Worm (Caenorhabditis elegans): ENCODE data around the gene K04A8.19.

Gene K04A8.19

DNA sequence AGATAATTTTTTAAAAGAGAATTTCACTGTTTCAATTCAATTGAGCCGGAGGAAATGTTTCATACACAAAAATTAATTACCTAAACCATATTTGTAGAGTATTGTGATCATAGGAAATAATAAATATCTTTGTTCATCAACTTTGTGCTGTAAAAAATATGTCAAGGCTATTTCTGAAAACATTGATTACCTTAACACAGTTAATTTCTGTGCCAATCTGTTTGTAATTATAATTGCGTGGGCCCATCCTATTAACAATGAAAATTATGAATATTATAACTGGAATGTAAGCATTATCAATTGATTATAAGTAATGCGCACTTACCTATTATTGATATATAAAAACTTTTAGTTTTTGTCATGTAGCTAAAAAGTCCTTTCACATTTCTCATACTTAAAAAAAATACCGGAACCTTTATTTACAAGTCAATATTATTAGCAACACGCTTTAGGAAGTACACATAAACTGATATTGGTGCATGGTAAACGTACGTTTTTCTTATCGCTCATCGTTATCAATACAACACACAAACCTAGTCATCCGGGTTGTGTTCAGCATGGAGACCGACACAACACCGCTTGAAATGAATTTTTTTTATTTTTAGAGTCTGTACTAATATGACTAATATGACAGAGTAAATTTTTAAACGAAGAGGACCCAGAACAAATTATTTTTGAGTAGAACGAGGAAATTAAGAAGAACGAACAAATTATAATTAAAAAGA lies 21.4 kb upstream of the K04A8.19 start, which contains the start of gene fut-2:
Gene fut-2 (minus strand): TSS at position 485 of the 725 bp plus-strand sequence.
- TF ChIP-seq crh-2 (tag; optimal IDR thresholded peaks at IDR 0.05) (peak; percentile 3), Y55F3AM.14 (GFP tag; optimal IDR thresholded peaks at IDR 0.05) (no peak), fos-1 (tag; optimal IDR thresholded peaks at IDR 0.05) (peak; percentile 98)

DNA sequence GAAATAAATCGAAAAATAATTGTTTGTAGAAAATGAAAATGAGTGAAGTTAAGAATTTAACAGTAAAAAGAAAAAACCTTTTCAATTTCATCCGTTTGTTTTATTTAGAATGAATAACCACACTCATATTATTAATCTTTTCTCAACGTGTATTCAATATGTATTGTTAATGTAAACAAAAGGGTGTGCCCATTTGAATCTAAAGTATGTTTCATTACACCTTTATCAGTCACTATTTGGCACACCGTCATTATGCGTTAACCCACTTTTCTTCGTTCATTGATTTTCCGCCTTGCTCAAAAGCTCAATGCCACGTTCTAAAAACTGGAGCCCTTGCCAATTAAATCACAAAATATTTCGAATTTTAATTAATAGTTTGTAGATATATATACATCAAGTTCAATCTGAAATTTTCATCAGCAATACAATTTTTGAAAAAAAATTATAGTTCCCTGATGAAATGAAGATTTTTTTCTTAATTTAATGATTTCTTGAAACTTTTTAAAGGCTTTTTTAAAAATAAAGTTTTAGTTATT lies 11.7 kb upstream of the K04A8.19 start, which contains the start of gene K04A8.1:
Gene K04A8.1 (plus strand): TSS at position 486 of the 536 bp plus-strand sequence.
- no peak for TF ChIP-seq nhr-77 (tag; optimal IDR thresholded peaks at IDR 0.05)
- no peak for TF ChIP-seq sma-9 (GFP tag; optimal IDR thresholded peaks at IDR 0.05)
- TF ChIP-seq sma-9 (tag; optimal IDR thresholded peaks at IDR 0.05) = no peak
- TF ChIP-seq crh-2 (tag; optimal IDR thresholded peaks at IDR 0.05) = peak; percentile 15
- no peak for TF ChIP-seq nhr-6 (tag; optimal IDR thresholded peaks at IDR 0.05)
- no peak for TF ChIP-seq ama-1 (optimal IDR thresholded peaks at IDR 0.05)
- TF ChIP-seq lin-13 (GFP tag; optimal IDR thresholded peaks at IDR 0.05) = no peak
- TF ChIP-seq fos-1 (tag; optimal IDR thresholded peaks at IDR 0.05) = peak; percentile 59
- no peak for TF ChIP-seq lin-39 (tag; optimal IDR thresholded peaks at IDR 0.05)

DNA sequence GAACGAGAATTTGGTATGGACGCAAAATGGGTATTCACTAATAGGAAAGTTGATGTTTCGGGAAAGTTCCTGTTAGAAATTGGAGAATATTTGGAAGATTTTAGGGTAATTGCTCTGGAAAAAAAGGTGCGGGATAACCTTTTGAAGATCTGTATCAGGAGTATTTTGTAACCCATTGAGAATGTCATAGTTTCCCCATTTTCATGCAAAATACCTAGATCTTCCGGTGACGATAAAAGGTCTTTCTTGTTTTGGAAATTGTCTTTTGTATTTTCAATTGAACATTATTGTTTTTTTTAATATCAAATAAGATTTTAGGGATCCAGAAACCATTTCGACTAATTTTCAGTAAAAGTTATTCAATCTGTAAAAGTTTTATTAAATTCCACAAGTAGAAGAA lies 7.4 kb upstream of the K04A8.19 start, which contains the start of gene spp-19:
Gene spp-19 (minus strand): TSS at position 101 of the 400 bp plus-strand sequence.
- TF ChIP-seq unc-62 (GFP tag; optimal IDR thresholded peaks at IDR 0.05) = no peak
- TF ChIP-seq F13H6.1 (tag; optimal IDR thresholded peaks at IDR 0.05) = no peak
- TF ChIP-seq mbf-1 (tag; optimal IDR thresholded peaks at IDR 0.05) = no peak
- TF ChIP-seq zag-1 (tag; optimal IDR thresholded peaks at IDR 0.05) = no peak
- no peak for TF ChIP-seq aly-2 (tag; optimal IDR thresholded peaks at IDR 0.05)
- no peak for TF ChIP-seq C34F6.9 (tag; optimal IDR thresholded peaks at IDR 0.05)
- no peak for TF ChIP-seq lin-39 (tag; optimal IDR thresholded peaks at IDR 0.05)

DNA sequence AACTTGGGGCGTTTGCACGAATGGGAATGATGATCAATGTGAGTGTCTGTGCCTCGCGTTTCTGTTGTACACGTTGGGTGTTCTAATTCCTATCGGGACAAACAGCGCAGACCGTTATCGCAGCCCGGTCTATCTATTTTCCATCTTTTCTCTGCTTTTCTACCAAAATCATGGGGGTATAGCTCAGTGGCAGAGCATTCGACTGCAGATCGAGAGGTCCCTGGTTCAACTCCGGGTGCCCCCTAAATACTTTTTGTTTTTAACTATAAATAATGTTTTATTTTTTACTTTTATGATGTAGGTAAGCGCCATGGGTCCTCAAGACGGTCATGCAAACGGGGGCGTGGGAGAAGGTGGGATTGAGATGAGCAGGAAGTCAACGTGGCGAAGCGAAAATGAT lies 5.4 kb upstream of the K04A8.19 start:
- TF ChIP-seq elt-3 (tag; optimal IDR thresholded peaks at IDR 0.05) (no peak), ama-1 (optimal IDR thresholded peaks at IDR 0.05) (no peak), sma-9 (GFP tag; optimal IDR thresholded peaks at IDR 0.05) (peak; percentile 4), sma-9 (tag; optimal IDR thresholded peaks at IDR 0.05) (no peak), sma-3 (GFP tag; optimal IDR thresholded peaks at IDR 0.05) (peak; percentile 7), mab-5 (tag; optimal IDR thresholded peaks at IDR 0.05) (no peak)

DNA sequence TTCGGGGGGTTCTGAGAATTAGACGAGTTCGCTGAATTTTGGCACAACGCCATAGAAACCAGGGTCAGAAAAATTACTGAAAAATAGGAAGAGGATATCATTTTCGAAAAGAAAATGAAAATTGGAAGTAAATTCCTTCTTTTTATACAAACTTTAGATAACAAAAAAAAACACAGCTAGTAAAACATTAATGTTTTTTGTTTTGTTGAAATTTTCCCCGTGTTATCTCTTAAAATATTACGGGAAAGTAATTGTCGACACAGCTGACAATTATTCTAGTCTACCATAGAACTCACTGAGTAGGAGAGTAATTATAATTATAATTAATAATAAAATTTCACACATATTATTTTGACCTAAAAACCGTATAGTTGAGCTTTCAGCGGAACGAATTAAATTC lies 4.9 kb upstream of the K04A8.19 start, which contains the start of gene spp-26:
Gene spp-26 (minus strand): TSS at position 101 of the 400 bp plus-strand sequence.
- TF ChIP-seq snpc-4 (tag; optimal IDR thresholded peaks at IDR 0.05) (no peak), egl-27 (tag; optimal IDR thresholded peaks at IDR 0.05) (no peak), unc-62 (GFP tag; optimal IDR thresholded peaks at IDR 0.05) (no peak), sem-4 (tag; optimal IDR thresholded peaks at IDR 0.05) (no peak), lin-13 (GFP tag; optimal IDR thresholded peaks at IDR 0.05) (no peak), nhr-237 (tag; optimal IDR thresholded peaks at IDR 0.05) (no peak), nhr-25 (tag; optimal IDR thresholded peaks at IDR 0.05) (no peak), aly-2 (tag; optimal IDR thresholded peaks at IDR 0.05) (no peak), ZK546.5 (tag; optimal IDR thresholded peaks at IDR 0.05) (no peak), mab-5 (tag; optimal IDR thresholded peaks at IDR 0.05) (no peak), lin-11 (tag; optimal IDR thresholded peaks at IDR 0.05) (no peak), ceh-82 (tag; optimal IDR thresholded peaks at IDR 0.05) (no peak), zag-1 (tag; optimal IDR thresholded peaks at IDR 0.05) (no peak), elt-1 (tag; optimal IDR thresholded peaks at IDR 0.05) (no peak)

DNA sequence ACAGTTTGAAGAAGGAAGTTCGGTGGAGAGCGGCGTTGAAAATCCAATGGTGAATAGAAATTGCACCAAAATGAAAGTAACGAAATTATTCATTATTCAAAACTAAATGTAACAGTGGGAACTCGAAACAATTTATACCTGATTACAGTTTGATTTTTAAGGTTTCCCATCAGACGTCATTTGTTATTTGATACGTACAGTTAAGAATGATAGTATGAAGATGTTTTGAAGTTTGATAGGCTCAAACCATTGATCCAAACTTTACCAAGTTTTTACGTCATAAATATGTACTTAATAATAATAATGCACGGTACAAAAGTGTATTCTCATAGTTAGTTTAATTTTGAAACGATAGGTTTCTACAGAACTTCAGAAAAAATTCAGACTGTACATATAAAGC lies 3.9 kb upstream of the K04A8.19 start, which contains the start of gene spp-20:
Gene spp-20 (minus strand): TSS at position 101 of the 400 bp plus-strand sequence.
- no peak for TF ChIP-seq peb-1 (tag; optimal IDR thresholded peaks at IDR 0.05)
- TF ChIP-seq zag-1 (tag; optimal IDR thresholded peaks at IDR 0.05) = no peak
- TF ChIP-seq skn-1 (tag; optimal IDR thresholded peaks at IDR 0.05) = no peak
- no peak for TF ChIP-seq unc-39 (tag; optimal IDR thresholded peaks at IDR 0.05)
- no peak for TF ChIP-seq nhr-10 (tag; optimal IDR thresholded peaks at IDR 0.05)

All from whole organism, L2 larva.